Worm (Caenorhabditis elegans) whole organism, L3 larva: ENCODE data around the gene W06G6.10.

Source experiments
- R02D3.7 ChIP-seq: fragments of 150-350 bp; optimal IDR thresholded peaks from 2 replicates; lab custom pipeline; 2014; ENCODE audit warnings: missing biosample characterization, missing genetic modification characterization
- ZK546.5 ChIP-seq: sonication (generic microtip); optimal IDR thresholded peaks from 2 replicates; lab custom pipeline; 2017; ENCODE audit warnings: missing biosample characterization, missing genetic modification characterization
- aly-2 ChIP-seq: fragments of 150-350 bp; optimal IDR thresholded peaks from 2 replicates; lab custom pipeline; 2014; ENCODE audit warnings: missing biosample characterization, missing genetic modification characterization
- ama-1 ChIP-seq: fragments of 150-350 bp; optimal IDR thresholded peaks from 2 replicates; lab custom pipeline; 2018
- ceh-16 ChIP-seq: sonication (generic microtip); optimal IDR thresholded peaks from 2 replicates; lab custom pipeline; 2017; ENCODE audit warnings: missing biosample characterization, missing genetic modification characterization
- ceh-28 ChIP-seq: fragments of 150-350 bp; optimal IDR thresholded peaks from 2 replicates; lab custom pipeline; 2014; ENCODE audit warnings: missing biosample characterization, missing genetic modification reagents, missing genetic modification characterization
- ceh-82 ChIP-seq: fragments of 150-350 bp; optimal IDR thresholded peaks from 2 replicates; lab custom pipeline; 2014; ENCODE audit warnings: missing biosample characterization, missing genetic modification characterization
- egl-27 ChIP-seq: sonication (generic microtip); optimal IDR thresholded peaks from 4 replicates; lab custom pipeline; 2017; ENCODE audit warnings: missing biosample characterization, missing genetic modification reagents, missing genetic modification characterization
- egl-5 ChIP-seq: fragments of 150-350 bp; optimal IDR thresholded peaks from 2 replicates; lab custom pipeline; 2017; ENCODE audit warnings: missing biosample characterization, missing genetic modification reagents, missing genetic modification characterization, inconsistent platforms
- elt-1 ChIP-seq: fragments of 150-350 bp; optimal IDR thresholded peaks from 2 replicates; lab custom pipeline; 2014; ENCODE audit warnings: missing biosample characterization, missing genetic modification characterization
- elt-3 ChIP-seq, 3 experiments: fragments of 150-350 bp in 1 of 3; sonication (generic microtip) in 2 of 3; optimal IDR thresholded peaks; 2 replicates in 2 of 3; 4 replicates in 1 of 3; lab custom pipeline; 2014 to 2017; ENCODE audit warnings: missing biosample characterization in 3 of 3, missing genetic modification characterization in 3 of 3
- fkh-10 ChIP-seq: sonication (generic microtip); optimal IDR thresholded peaks from 2 replicates; lab custom pipeline; 2017; ENCODE audit warnings: missing biosample characterization, missing genetic modification reagents, missing genetic modification characterization
- fkh-2 ChIP-seq: fragments of 150-350 bp; optimal IDR thresholded peaks from 2 replicates; lab custom pipeline; 2014; ENCODE audit warnings: missing biosample characterization, missing genetic modification reagents, missing genetic modification characterization
- hmg-11 ChIP-seq: sonication (generic microtip); optimal IDR thresholded peaks from 2 replicates; lab custom pipeline; 2016; ENCODE audit warnings: missing genetic modification characterization, missing compliant biosample characterization
- lin-15B ChIP-seq: fragments of 150-350 bp; optimal IDR thresholded peaks from 2 replicates; lab custom pipeline; 2014; ENCODE audit warnings: missing biosample characterization, missing genetic modification characterization
- lsy-12 ChIP-seq: sonication (generic microtip); optimal IDR thresholded peaks from 2 replicates; lab custom pipeline; 2016; ENCODE audit warnings: mild to moderate bottlenecking, missing genetic modification characterization, missing compliant biosample characterization
- mdl-1 ChIP-seq: fragments of 150-350 bp; optimal IDR thresholded peaks from 2 replicates; lab custom pipeline; 2014; ENCODE audit warnings: missing biosample characterization, missing genetic modification characterization
- mml-1 ChIP-seq: fragments of 150-350 bp; sonication (generic microtip); optimal IDR thresholded peaks from 3 replicates; lab custom pipeline; 2014; ENCODE audit warnings: missing biosample characterization, missing genetic modification characterization
- nfya-1 ChIP-seq: sonication (generic microtip); optimal IDR thresholded peaks from 2 replicates; lab custom pipeline; 2017; ENCODE audit warnings: missing genetic modification characterization, mild to moderate bottlenecking, missing compliant biosample characterization, antibody characterized with exemption, moderate library complexity; ENCODE audit not compliant: insufficient read depth
- nhr-11 ChIP-seq: fragments of 150-350 bp; optimal IDR thresholded peaks from 2 replicates; lab custom pipeline; 2014; ENCODE audit warnings: missing biosample characterization, missing genetic modification characterization
- nhr-237 ChIP-seq: fragments of 150-350 bp; optimal IDR thresholded peaks from 2 replicates; lab custom pipeline; 2014; ENCODE audit warnings: missing biosample characterization, missing genetic modification characterization
- nhr-25 ChIP-seq: sonication (generic microtip); optimal IDR thresholded peaks from 2 replicates; lab custom pipeline; 2017; ENCODE audit warnings: missing biosample characterization, missing genetic modification characterization
- nhr-43 ChIP-seq: sonication (generic microtip); optimal IDR thresholded peaks from 2 replicates; lab custom pipeline; 2016; ENCODE audit warnings: mild to moderate bottlenecking, missing genetic modification characterization, missing compliant biosample characterization; ENCODE audit not compliant: poor library complexity, severe bottlenecking
- nhr-67 ChIP-seq: fragments of 150-350 bp; optimal IDR thresholded peaks from 2 replicates; lab custom pipeline; 2014; ENCODE audit warnings: missing biosample characterization, missing genetic modification characterization
- nhr-76 ChIP-seq: fragments of 150-350 bp; sonication (generic microtip); optimal IDR thresholded peaks from 5 replicates; lab custom pipeline; 2014; ENCODE audit warnings: missing biosample characterization, missing genetic modification characterization
- nhr-77 ChIP-seq: fragments of 150-350 bp; optimal IDR thresholded peaks from 2 replicates; lab custom pipeline; 2014; ENCODE audit warnings: missing biosample characterization, missing genetic modification characterization
- pha-4 ChIP-seq: fragments of 150-350 bp; optimal IDR thresholded peaks from 2 replicates; lab custom pipeline; 2014; ENCODE audit warnings: missing biosample characterization, missing genetic modification reagents, missing genetic modification characterization
- snpc-4 ChIP-seq: fragments of 150-350 bp; optimal IDR thresholded peaks from 2 replicates; lab custom pipeline; 2014; ENCODE audit warnings: missing biosample characterization, missing genetic modification characterization
- tbx-2 ChIP-seq: sonication (generic microtip); optimal IDR thresholded peaks from 2 replicates; lab custom pipeline; 2016; ENCODE audit warnings: mild to moderate bottlenecking, missing genetic modification characterization, missing compliant biosample characterization
- unc-39 ChIP-seq: sonication (generic microtip); optimal IDR thresholded peaks from 4 replicates; lab custom pipeline; 2017; ENCODE audit warnings: missing biosample characterization, missing genetic modification characterization
- unc-62 ChIP-seq: fragments of 150-350 bp; sonication (generic microtip); optimal IDR thresholded peaks from 4 replicates; lab custom pipeline; 2014; ENCODE audit warnings: missing biosample characterization, missing genetic modification reagents, missing genetic modification characterization
- ztf-4 ChIP-seq: fragments of 150-350 bp; optimal IDR thresholded peaks from 2 replicates; lab custom pipeline; 2014; ENCODE audit warnings: missing biosample characterization, missing genetic modification characterization

The W06G6.10 gene

ce11 chrV:16647093-16647492, at the start of gene W06G6.10:
TSS of gene W06G6.10 (minus strand) at chrV:16647193.
- TF ChIP-seq ceh-16 (tag; lab: Kevin White, UChicago), result no peak
- no peak for TF ChIP-seq lin-15B (tag; lab: Kevin White, UChicago)
- TF ChIP-seq elt-1, result no peak
- no peak for TF ChIP-seq aly-2 (tag; lab: Kevin White, UChicago)
- no peak for TF ChIP-seq fkh-10 (GFP tag; lab: Kevin White, UChicago)
- no peak for TF ChIP-seq unc-62 (GFP tag; lab: Kevin White, UChicago)
- no peak for TF ChIP-seq lsy-12 (tag; lab: Kevin White, UChicago)
- no peak for TF ChIP-seq ama-1 (lab: Kevin White, UChicago)
- TF ChIP-seq mdl-1, result no peak
- no peak for TF ChIP-seq tbx-2 (tag; lab: Kevin White, UChicago)
- TF ChIP-seq pha-4 (tag; lab: Kevin White, UChicago), result no peak
- TF ChIP-seq egl-5, result no peak
- TF ChIP-seq R02D3.7 (tag; lab: Kevin White, UChicago), result no peak
- no peak for TF ChIP-seq nhr-237
- no peak for TF ChIP-seq nhr-43 (tag; lab: Kevin White, UChicago)
- TF ChIP-seq fkh-2 (tag; lab: Kevin White, UChicago), result no peak
- no peak for TF ChIP-seq unc-39 (tag; lab: Kevin White, UChicago)

ce11 chrV:16695499-16695898, 48.5 kb upstream of the W06G6.10 start:
- TF ChIP-seq snpc-4 (tag; lab: Kevin White, UChicago), result no peak
- TF ChIP-seq lin-15B (tag; lab: Kevin White, UChicago), result no peak
- TF ChIP-seq fkh-2 (tag; lab: Kevin White, UChicago), result no peak
- TF ChIP-seq nhr-11 (tag; lab: Kevin White, UChicago), result no peak

ce11 chrV:16694538-16694937, 47.5 kb upstream of the W06G6.10 start, which contains the start of gene srz-101:
TSS of gene srz-101 (plus strand) at chrV:16694838.
- no peak for TF ChIP-seq lin-15B (tag; lab: Kevin White, UChicago)
- TF ChIP-seq nhr-25 (tag; lab: Kevin White, UChicago), result no peak
- no peak for TF ChIP-seq ZK546.5 (tag; lab: Kevin White, UChicago)
- TF ChIP-seq nhr-76, result no peak
- TF ChIP-seq nhr-11 (tag; lab: Kevin White, UChicago), result no peak
- TF ChIP-seq, all 47 proteins: peak for 0

- TF ChIP-seq lin-15B (tag; lab: Kevin White, UChicago) (no peak), hmg-11 (no peak), nhr-67 (no peak), ZK546.5 (tag; lab: Kevin White, UChicago) (no peak), nhr-77 (tag; lab: Kevin White, UChicago) (no peak), nhr-43 (tag; lab: Kevin White, UChicago) (no peak)
Measured at ce11 chrV:16693732-16694131, 46.7 kb upstream of the W06G6.10 start, which contains the start of gene srw-42. TSS of gene srw-42 (minus strand) at chrV:16693832.

- TF ChIP-seq fkh-10 (GFP tag; lab: Kevin White, UChicago), result no peak
- TF ChIP-seq, all 47 proteins: peak for 0
Measured at ce11 chrV:16692988-16693387, 46.0 kb upstream of the W06G6.10 start.

- TF ChIP-seq snpc-4 (tag; lab: Kevin White, UChicago), result no peak
- TF ChIP-seq nfya-1 (tag; lab: Kevin White, UChicago), result no peak
- no peak for TF ChIP-seq mml-1 (tag; lab: Kevin White, UChicago)
- TF ChIP-seq pha-4 (tag; lab: Kevin White, UChicago), result no peak
- TF ChIP-seq egl-5, result no peak
- TF ChIP-seq nhr-25 (tag; lab: Kevin White, UChicago), result no peak
- TF ChIP-seq elt-3 (tag; optimal IDR thresholded peaks at IDR 0.05; lab: Kevin White, UChicago), result no peak
- no peak for TF ChIP-seq ztf-4
- no peak for TF ChIP-seq egl-27
- TF ChIP-seq lsy-12 (tag; lab: Kevin White, UChicago), result no peak
- no peak for TF ChIP-seq fkh-10 (GFP tag; lab: Kevin White, UChicago)
- no peak for TF ChIP-seq ceh-82 (tag; lab: Kevin White, UChicago)
- no peak for TF ChIP-seq ceh-28 (tag; lab: Kevin White, UChicago)
Measured at ce11 chrV:16687227-16687626, 40.2 kb upstream of the W06G6.10 start, which contains the start of gene srz-102. TSS of gene srz-102 (plus strand) at chrV:16687527.
